Fruit fly (Drosophila melanogaster) whole organism, embryonic: Measurements from ENCODE around the gene Dpp10.

Source experiments
- CG10979 ChIP-seq: fragments of 200-800 bp; sonication (Bioruptor generic); optimal IDR thresholded peaks from 2 replicates; lab custom pipeline; 2018; ENCODE audit warnings: missing biosample characterization, mild to moderate bottlenecking, missing genetic modification characterization, moderate library complexity
- CG11085 ChIP-seq: fragments of 200-800 bp; sonication (Bioruptor generic); IDR thresholded peaks from 2 replicates; pipeline ENCODE4 v1.3.6; 2022; ENCODE audit warnings: missing biosample characterization, missing genetic modification characterization
- CG12219 ChIP-seq: fragments of 200-800 bp; sonication (Bioruptor generic); optimal IDR thresholded peaks from 3 replicates; lab custom pipeline; 2018; ENCODE audit warnings: missing biosample characterization, mild to moderate bottlenecking, missing genetic modification characterization
- CG12236 ChIP-seq: fragments of 200-800 bp; sonication (Bioruptor generic); optimal IDR thresholded peaks from 2 replicates; lab custom pipeline; 2016; ENCODE audit warnings: missing biosample characterization, missing genetic modification characterization
- CG14710 ChIP-seq: fragments of 200-800 bp; sonication (Bioruptor generic); optimal IDR thresholded peaks from 3 replicates; lab custom pipeline; 2019; ENCODE audit warnings: missing biosample characterization, mild to moderate bottlenecking, missing genetic modification characterization, moderate library complexity
- CG16779 ChIP-seq: fragments of 200-800 bp; sonication (Bioruptor generic); IDR thresholded peaks from 2 replicates; pipeline ENCODE4 v1.3.6; 2022; ENCODE audit warnings: missing biosample characterization, missing genetic modification characterization
- CG17612 ChIP-seq: fragments of 200-800 bp; sonication (Bioruptor generic); IDR thresholded peaks from 2 replicates; pipeline ENCODE4 v1.3.6; 2022; ENCODE audit warnings: missing biosample characterization, missing genetic modification characterization
- CG18011 ChIP-seq: fragments of 200-800 bp; sonication (Bioruptor generic); optimal IDR thresholded peaks from 2 replicates; lab custom pipeline; 2017; ENCODE audit warnings: missing biosample characterization, missing genetic modification characterization, mild to moderate bottlenecking, moderate library complexity, missing genotype
- CG32767 ChIP-seq: fragments of 200-800 bp; sonication (Bioruptor generic); IDR thresholded peaks from 2 replicates; pipeline ENCODE4 v1.3.6; 2022; ENCODE audit warnings: missing biosample characterization, missing genetic modification characterization
- CG34422 ChIP-seq: fragments of 200-800 bp; sonication (Bioruptor generic); IDR thresholded peaks from 3 replicates; pipeline ENCODE4 v1.3.6; 2022; ENCODE audit warnings: missing biosample characterization, missing genetic modification characterization
- CG4328 ChIP-seq: fragments of 200-800 bp; sonication (Bioruptor generic); optimal IDR thresholded peaks from 3 replicates; lab custom pipeline; 2017; ENCODE audit warnings: missing biosample characterization, missing genetic modification reagents, missing genetic modification characterization
- CG4707 ChIP-seq: fragments of 200-800 bp; sonication (Bioruptor generic); optimal IDR thresholded peaks from 2 replicates; lab custom pipeline; 2018; ENCODE audit warnings: missing biosample characterization, mild to moderate bottlenecking, missing genetic modification characterization, moderate library complexity
- CG6175 ChIP-seq: fragments of 200-800 bp; sonication (Bioruptor generic); IDR thresholded peaks from 3 replicates; pipeline ENCODE4 v1.3.6; 2022; ENCODE audit warnings: missing biosample characterization, missing genetic modification characterization
- CG6272 ChIP-seq: fragments of 200-800 bp; sonication (Bioruptor generic); IDR thresholded peaks from 2 replicates; pipeline ENCODE4 v1.3.6; 2022; ENCODE audit warnings: missing biosample characterization, missing genetic modification characterization
- CG7357 ChIP-seq: fragments of 200-800 bp; sonication (Bioruptor generic); IDR thresholded peaks from 3 replicates; pipeline ENCODE4 v1.3.6; 2022; ENCODE audit warnings: missing biosample characterization, missing genetic modification characterization
- CG8290 ChIP-seq, 3 experiments: fragments of 200-800 bp; sonication (Bioruptor generic); optimal IDR thresholded peaks; 2 replicates each; lab custom pipeline; 2016 to 2019; ENCODE audit warnings: missing biosample characterization in 3 of 3, missing genetic modification characterization in 3 of 3, mild to moderate bottlenecking in 2 of 3, moderate library complexity in 1 of 3
- CG9437 ChIP-seq: fragments of 200-800 bp; sonication (Bioruptor generic); optimal IDR thresholded peaks from 2 replicates; lab custom pipeline; 2018; ENCODE audit warnings: missing biosample characterization, mild to moderate bottlenecking, missing genetic modification characterization
- CG9797 ChIP-seq: fragments of 200-800 bp; sonication (Bioruptor generic); optimal IDR thresholded peaks from 3 replicates; lab custom pipeline; 2018; ENCODE audit warnings: missing biosample characterization, mild to moderate bottlenecking, missing genetic modification characterization
- D ChIP-seq, 2 experiments: fragments of 200-800 bp in 1 of 2; fragments of >200 bp in 1 of 2; sonication (Bioruptor generic) in 1 of 2; optimal IDR thresholded peaks; 2 replicates in 1 of 2; 3 replicates in 1 of 2; lab custom pipeline; 2017; ENCODE audit warnings: mild to moderate bottlenecking in 1 of 2, missing biosample characterization in 1 of 2, missing genetic modification characterization in 1 of 2, missing genetic modification reagents in 1 of 2
- Fer2 ChIP-seq: fragments of 200-800 bp; sonication (Bioruptor generic); optimal IDR thresholded peaks from 2 replicates; lab custom pipeline; 2018; ENCODE audit warnings: missing biosample characterization, mild to moderate bottlenecking, missing genetic modification characterization, moderate library complexity
- Hr51 ChIP-seq, 2 experiments: fragments of 200-800 bp; sonication (Bioruptor generic); optimal IDR thresholded peaks; 2 replicates in 1 of 2; 3 replicates in 1 of 2; lab custom pipeline; 2016 to 2018; ENCODE audit warnings: missing biosample characterization in 2 of 2, missing genetic modification characterization in 2 of 2, mild to moderate bottlenecking in 1 of 2, moderate library complexity in 1 of 2
- MTF-1 ChIP-seq: fragments of 200-800 bp; sonication (Bioruptor generic); optimal IDR thresholded peaks from 2 replicates; lab custom pipeline; 2018; ENCODE audit warnings: missing biosample characterization, mild to moderate bottlenecking, missing genetic modification characterization, borderline replicate concordance
- Pdp1 ChIP-seq, 2 experiments: fragments of 200-800 bp; sonication (Bioruptor generic); optimal IDR thresholded peaks; 3 replicates each; lab custom pipeline; 2016; ENCODE audit warnings: missing biosample characterization in 2 of 2, missing genetic modification characterization in 2 of 2, mild to moderate bottlenecking in 1 of 2, moderate library complexity in 1 of 2
- Rfx ChIP-seq: fragments of 200-800 bp; sonication (Bioruptor generic); IDR thresholded peaks from 2 replicates; pipeline ENCODE4 v1.3.6; 2022; ENCODE audit warnings: missing biosample characterization, missing genetic modification characterization
- Usf ChIP-seq: fragments of 200-800 bp; sonication (Bioruptor generic); optimal IDR thresholded peaks from 2 replicates; lab custom pipeline; 2017; ENCODE audit warnings: missing genotype, missing biosample characterization, missing genetic modification characterization
- amos ChIP-seq: fragments of 200-800 bp; sonication (Bioruptor generic); IDR thresholded peaks from 2 replicates; pipeline ENCODE4 v1.3.6; 2022; ENCODE audit warnings: missing biosample characterization, missing genetic modification characterization; ENCODE audit not compliant: partially characterized antibody
- aop ChIP-seq: fragments of 200-800 bp; sonication (Bioruptor generic); IDR thresholded peaks from 2 replicates; pipeline ENCODE4 v1.3.6; 2022; ENCODE audit warnings: missing biosample characterization, missing genetic modification characterization
- ap ChIP-seq: fragments of 200-800 bp; sonication (Bioruptor generic); IDR thresholded peaks from 2 replicates; pipeline ENCODE4 v1.3.6; 2022; ENCODE audit warnings: missing biosample characterization, missing genetic modification characterization
- ase ChIP-seq: fragments of 200-800 bp; sonication (Bioruptor generic); IDR thresholded peaks from 3 replicates; pipeline ENCODE4 v1.3.6; 2022; ENCODE audit warnings: missing biosample characterization, missing genetic modification characterization
- bsh ChIP-seq, 2 experiments: fragments of 200-800 bp; sonication (Bioruptor generic); optimal IDR thresholded peaks; 2 replicates each; lab custom pipeline; 2017 to 2018; ENCODE audit warnings: mild to moderate bottlenecking in 2 of 2, missing biosample characterization in 2 of 2, missing genetic modification characterization in 2 of 2, moderate library complexity in 1 of 2
- chif ChIP-seq, 2 experiments: fragments of 200-800 bp; sonication (Bioruptor generic); optimal IDR thresholded peaks; 3 replicates each; lab custom pipeline; 2016; ENCODE audit warnings: missing biosample characterization in 2 of 2, missing genetic modification characterization in 2 of 2
- chinmo ChIP-seq: fragments of 200-800 bp; sonication (Bioruptor generic); IDR thresholded peaks from 4 replicates; pipeline ENCODE4 v1.3.6; 2022; ENCODE audit warnings: missing biosample characterization, missing genetic modification characterization; ENCODE audit not compliant: partially characterized antibody
- en ChIP-seq: fragments of 200-800 bp; sonication (Bioruptor generic); optimal IDR thresholded peaks from 2 replicates; lab custom pipeline; 2016; ENCODE audit warnings: missing biosample characterization, missing genetic modification characterization
- eve ChIP-seq, 2 experiments: fragments of >200 bp; optimal IDR thresholded peaks; 2 replicates each; lab custom pipeline; 2017; ENCODE audit warnings: missing biosample characterization in 2 of 2, missing genetic modification characterization in 2 of 2
- ewg ChIP-seq: fragments of 200-800 bp; sonication (Bioruptor generic); optimal IDR thresholded peaks from 3 replicates; lab custom pipeline; 2017; ENCODE audit warnings: mild to moderate bottlenecking, missing biosample characterization, missing genetic modification reagents, missing genetic modification characterization
- hbn ChIP-seq: fragments of 200-800 bp; sonication (Bioruptor generic); IDR thresholded peaks from 2 replicates; pipeline ENCODE4 v1.3.6; 2022; ENCODE audit warnings: missing biosample characterization, missing genetic modification characterization; ENCODE audit not compliant: partially characterized antibody
- jumu ChIP-seq: fragments of 200-800 bp; sonication (Bioruptor generic); optimal IDR thresholded peaks from 3 replicates; lab custom pipeline; 2016; ENCODE audit warnings: missing biosample characterization, missing genetic modification characterization
- ken ChIP-seq: fragments of 200-800 bp; sonication (Bioruptor generic); IDR thresholded peaks from 3 replicates; pipeline ENCODE4 v1.3.6; 2022; ENCODE audit warnings: missing biosample characterization, missing genetic modification characterization
- lbe ChIP-seq: fragments of 200-800 bp; sonication (Bioruptor generic); optimal IDR thresholded peaks from 2 replicates; lab custom pipeline; 2016; ENCODE audit warnings: missing biosample characterization, mild to moderate bottlenecking, missing genetic modification characterization
- mirr ChIP-seq: fragments of 200-800 bp; sonication (Bioruptor generic); optimal IDR thresholded peaks from 3 replicates; lab custom pipeline; 2018; ENCODE audit warnings: missing biosample characterization, mild to moderate bottlenecking, missing genetic modification characterization
- mld ChIP-seq: fragments of 200-800 bp; sonication (Bioruptor generic); IDR thresholded peaks from 3 replicates; pipeline ENCODE4 v1.3.6; 2022; ENCODE audit warnings: missing biosample characterization, missing genetic modification characterization; ENCODE audit not compliant: partially characterized antibody
- onecut ChIP-seq: fragments of 200-800 bp; sonication (Bioruptor generic); IDR thresholded peaks from 2 replicates; pipeline ENCODE4 v1.3.6; 2022; ENCODE audit warnings: missing biosample characterization, missing genetic modification characterization
- pb ChIP-seq: fragments of 200-800 bp; sonication (Bioruptor generic); optimal IDR thresholded peaks from 3 replicates; lab custom pipeline; 2016; ENCODE audit warnings: missing biosample characterization, missing genetic modification characterization
- slou ChIP-seq: fragments of 200-800 bp; sonication (Bioruptor generic); optimal IDR thresholded peaks from 3 replicates; lab custom pipeline; 2016; ENCODE audit warnings: missing biosample characterization, missing genetic modification characterization
- stc ChIP-seq: fragments of 200-800 bp; sonication (Bioruptor generic); IDR thresholded peaks from 2 replicates; pipeline ENCODE4 v1.3.6; 2022; ENCODE audit warnings: missing biosample characterization, missing genetic modification characterization
- trem ChIP-seq: fragments of 200-800 bp; optimal IDR thresholded peaks from 3 replicates; lab custom pipeline; 2019; ENCODE audit warnings: missing biosample characterization, mild to moderate bottlenecking, missing genetic modification characterization, moderate library complexity
- zfh1 ChIP-seq: fragments of 200-800 bp; sonication (Bioruptor generic); IDR thresholded peaks from 3 replicates; pipeline ENCODE4 v1.3.6; 2022; ENCODE audit warnings: missing biosample characterization, missing genetic modification characterization

Dpp10 gene

DNA sequence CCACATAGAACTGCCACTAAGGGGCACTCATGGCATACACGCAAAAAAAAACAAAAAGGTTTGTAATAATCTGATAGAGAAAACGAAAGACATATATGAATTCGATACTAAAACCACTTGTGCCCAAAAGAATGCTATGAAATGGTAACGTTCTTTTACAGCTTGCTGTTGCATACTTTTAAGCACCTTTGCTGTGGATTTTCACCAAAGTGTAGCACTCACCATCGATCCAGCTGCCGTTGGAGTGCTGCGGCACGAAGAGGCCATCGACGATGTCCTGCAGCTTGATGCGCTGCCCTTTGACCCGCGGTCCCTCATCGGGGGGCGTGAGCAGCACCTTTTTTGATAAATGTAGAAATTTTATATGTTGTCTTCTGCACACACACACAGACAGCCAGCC, 21.8 kb downstream of the Dpp10 start:
- TF ChIP-seq CG8290 (GFP tag; optimal IDR thresholded peaks at IDR 0.05; lab: Kevin White, UChicago) (peak; percentile 75), CG8290 (tag; optimal IDR thresholded peaks at IDR 0.05; lab: Kevin White, UChicago) (peak in 1 of 2 experiments; percentile 52), ase (GFP tag; lab: Robert Waterston, UW) (no peak), CG17612 (peak; percentile 74)

- TF ChIP-seq CG18011 (GFP tag; lab: Kevin White, UChicago) = peak; percentile 96
- no peak for TF ChIP-seq onecut (GFP tag; lab: Robert Waterston, UW)
- TF ChIP-seq CG6272 (GFP tag; lab: Robert Waterston, UW) = no peak
- no peak for TF ChIP-seq CG34422
- TF ChIP-seq eve (GFP tag; optimal IDR thresholded peaks at IDR 0.05; lab: Kevin White, UChicago) = no peak
- no peak for TF ChIP-seq CG11085 (GFP tag; lab: Robert Waterston, UW)
- no peak for TF ChIP-seq lbe
- peak; percentile 45 for TF ChIP-seq CG14710 (tag; lab: Kevin White, UChicago)
- TF ChIP-seq Pdp1 (GFP tag; optimal IDR thresholded peaks at IDR 0.05; lab: Kevin White, UChicago) = peak in 1 of 2 experiments; percentile 12
- no peak for TF ChIP-seq ken (GFP tag; lab: Robert Waterston, UW)
- TF ChIP-seq hbn (GFP tag; lab: Robert Waterston, UW) = peak; percentile 71
- TF ChIP-seq D (optimal IDR thresholded peaks at IDR 0.05; lab: Kevin White, UChicago) = no peak
- TF ChIP-seq D (GFP tag; optimal IDR thresholded peaks at IDR 0.05; lab: Kevin White, UChicago) = no peak
- no peak for TF ChIP-seq ewg (GFP tag; lab: Kevin White, UChicago)
- TF ChIP-seq stc (GFP tag; lab: Robert Waterston, UW) = no peak
- TF ChIP-seq Rfx (GFP tag; lab: Robert Waterston, UW) = no peak
- TF ChIP-seq slou (GFP tag; lab: Kevin White, UChicago) = no peak
- TF ChIP-seq CG16779 (GFP tag; lab: Robert Waterston, UW) = no peak
- TF ChIP-seq CG7357 (GFP tag; lab: Robert Waterston, UW) = no peak
- TF ChIP-seq ap (GFP tag; lab: Robert Waterston, UW) = no peak
- TF ChIP-seq amos (GFP tag; lab: Robert Waterston, UW) = peak; percentile 74
- no peak for TF ChIP-seq CG12219 (GFP tag; lab: Kevin White, UChicago)
- TF ChIP-seq pb = no peak
- peak; percentile 51 for TF ChIP-seq trem (tag; lab: Kevin White, UChicago)
- TF ChIP-seq CG6175 = no peak
- TF ChIP-seq chif (GFP tag; optimal IDR thresholded peaks at IDR 0.05; lab: Kevin White, UChicago) = no peak
- no peak for TF ChIP-seq CG12236 (GFP tag; lab: Kevin White, UChicago)
- TF ChIP-seq CG4328 = no peak
- no peak for TF ChIP-seq en (GFP tag; lab: Kevin White, UChicago)
- no peak for TF ChIP-seq bsh (GFP tag; optimal IDR thresholded peaks at IDR 0.05; lab: Kevin White, UChicago)
- TF ChIP-seq mld (GFP tag; lab: Robert Waterston, UW) = peak; percentile 97
- no peak for TF ChIP-seq CG9437 (GFP tag; lab: Kevin White, UChicago)
- no peak for TF ChIP-seq CG32767 (GFP tag; lab: Robert Waterston, UW)
- peak; percentile 97 for TF ChIP-seq chinmo (GFP tag; lab: Robert Waterston, UW)
- TF ChIP-seq mirr = no peak
- TF ChIP-seq CG10979 (tag; lab: Kevin White, UChicago) = no peak
- no peak for TF ChIP-seq Usf (GFP tag; lab: Kevin White, UChicago)
- TF ChIP-seq Hr51 (GFP tag; optimal IDR thresholded peaks at IDR 0.05; lab: Kevin White, UChicago) = no peak
- no peak for TF ChIP-seq MTF-1 (GFP tag; lab: Kevin White, UChicago)
- TF ChIP-seq CG4707 (GFP tag; lab: Kevin White, UChicago) = no peak
- peak; percentile 64 for TF ChIP-seq CG9797 (GFP tag; lab: Kevin White, UChicago)
- TF ChIP-seq jumu (GFP tag; lab: Kevin White, UChicago) = no peak
- TF ChIP-seq aop (GFP tag; lab: Robert Waterston, UW) = no peak
- no peak for TF ChIP-seq Fer2 (tag; lab: Kevin White, UChicago)
- TF ChIP-seq zfh1 (GFP tag; lab: Robert Waterston, UW) = no peak
Observed at dm6 chr2L:6566020-6566687, 34.7 kb downstream of the Dpp10 start, which contains the start of gene CG13766. CG13766 (minus strand) TSS chr2L:6566181.
